Worm (Caenorhabditis elegans) whole organism, young adult: ENCODE results near the gene skr-19.
A peak's percentile ranks its signal among the peaks of the same experiment; 100 is the strongest.

Experiments
- B0336.3 ChIP-seq: fragments of 200-800 bp; sonication (Bioruptor generic); IDR thresholded peaks from 2 replicates; pipeline ENCODE4 v1.3.6; 2022; ENCODE audit warnings: missing genetic modification characterization, missing compliant biosample characterization
- F23B12.7 ChIP-seq: sonication (generic microtip); optimal IDR thresholded peaks from 2 replicates; lab custom pipeline; 2017; ENCODE audit warnings: missing genetic modification characterization, mild to moderate bottlenecking, missing compliant biosample characterization, antibody characterized with exemption, moderate library complexity; ENCODE audit not compliant: insufficient read depth
- F57A8.1 ChIP-seq: fragments of 200-800 bp; sonication (Bioruptor generic); optimal IDR thresholded peaks from 2 replicates; lab custom pipeline; 2018; ENCODE audit warnings: mild to moderate bottlenecking, missing genetic modification characterization, moderate library complexity, missing compliant biosample characterization
- T07F8.4 ChIP-seq: sonication (generic microtip); optimal IDR thresholded peaks from 2 replicates; lab custom pipeline; 2016; ENCODE audit warnings: mild to moderate bottlenecking, missing genetic modification characterization, moderate library complexity, missing compliant biosample characterization
- T26A5.8 ChIP-seq: sonication (generic microtip); optimal IDR thresholded peaks from 2 replicates; lab custom pipeline; 2016; ENCODE audit warnings: missing genetic modification characterization, missing compliant biosample characterization
- Y53F4B.3 ChIP-seq: fragments of 200-800 bp; sonication (Bioruptor generic); IDR thresholded peaks from 2 replicates; pipeline ENCODE4 v1.3.6; 2022; ENCODE audit warnings: missing genetic modification reagents, missing genetic modification characterization, missing compliant biosample characterization
- Y53G8AR.9 ChIP-seq: fragments of 200-800 bp; sonication (Bioruptor generic); conservative IDR thresholded peaks from 2 replicates; pipeline ENCODE4 v1.3.6; 2022; ENCODE audit warnings: missing genetic modification reagents, missing genetic modification characterization, missing compliant biosample characterization
- ZK185.1 ChIP-seq: sonication (generic microtip); optimal IDR thresholded peaks from 2 replicates; lab custom pipeline; 2016; ENCODE audit warnings: mild to moderate bottlenecking, missing genetic modification characterization, missing compliant biosample characterization; ENCODE audit not compliant: poor library complexity, severe bottlenecking
- ama-1 ChIP-seq, 3 experiments: fragments of 150-350 bp in 1 of 3; sonication (generic microtip) in 2 of 3; optimal IDR thresholded peaks; 2 replicates each; lab custom pipeline; 2014 to 2018; ENCODE audit warnings: missing biosample characterization in 2 of 3, missing genetic modification characterization in 2 of 3, missing genetic modification reagents in 2 of 3
- atf-7 ChIP-seq: sonication (generic microtip); optimal IDR thresholded peaks from 2 replicates; lab custom pipeline; 2017; ENCODE audit warnings: mild to moderate bottlenecking, missing genetic modification characterization, missing compliant biosample characterization
- cebp-1 ChIP-seq, 2 experiments: fragments of 200-800 bp in 1 of 2; sonication (Bioruptor generic) in 1 of 2; sonication (generic microtip) in 1 of 2; IDR thresholded peaks in 1 of 2; optimal IDR thresholded peaks in 1 of 2; 2 replicates each; pipeline versions ENCODE4 v1.3.6 to Lab custom; 2017 to 2022; ENCODE audit warnings: missing compliant biosample characterization in 2 of 2, missing genetic modification characterization in 2 of 2, mild to moderate bottlenecking in 1 of 2, missing genetic modification reagents in 1 of 2, moderate library complexity in 1 of 2
- ceh-79 ChIP-seq: sonication (generic microtip); optimal IDR thresholded peaks from 2 replicates; lab custom pipeline; 2017; ENCODE audit warnings: mild to moderate bottlenecking, missing genetic modification characterization, missing compliant biosample characterization
- dox-1 ChIP-seq: fragments of 200-800 bp; sonication (Bioruptor generic); IDR thresholded peaks from 2 replicates; pipeline ENCODE4 v1.3.6; 2022; ENCODE audit warnings: missing genetic modification reagents, missing genetic modification characterization, missing compliant biosample characterization
- dpff-1 ChIP-seq: sonication (generic microtip); optimal IDR thresholded peaks from 2 replicates; lab custom pipeline; 2017; ENCODE audit warnings: mild to moderate bottlenecking, missing genetic modification characterization, missing compliant biosample characterization
- egl-44 ChIP-seq: fragments of 200-800 bp; sonication (Bioruptor generic); IDR thresholded peaks from 2 replicates; pipeline ENCODE4 v1.3.6; 2022; ENCODE audit warnings: missing genetic modification reagents, missing genetic modification characterization, missing compliant biosample characterization
- egrh-3 ChIP-seq: fragments of 200-800 bp; sonication (Bioruptor generic); IDR thresholded peaks from 2 replicates; pipeline ENCODE4 v1.3.6; 2022; ENCODE audit warnings: missing genetic modification reagents, missing genetic modification characterization, missing compliant biosample characterization
- him-1 ChIP-seq: sonication (generic microtip); optimal IDR thresholded peaks from 2 replicates; lab custom pipeline; 2016; ENCODE audit warnings: missing genotype, missing genetic modification reagents, missing genetic modification characterization, missing compliant biosample characterization
- hlh-12 ChIP-seq: sonication (generic microtip); optimal IDR thresholded peaks from 2 replicates; lab custom pipeline; 2016; ENCODE audit warnings: missing genetic modification characterization, missing compliant biosample characterization
- hmg-1.2 ChIP-seq: fragments of 200-800 bp; sonication (Bioruptor generic); IDR thresholded peaks from 2 replicates; pipeline ENCODE4 v1.3.6; 2022; ENCODE audit warnings: missing genetic modification reagents, missing genetic modification characterization, missing compliant biosample characterization
- let-526 ChIP-seq: fragments of 200-800 bp; sonication (Bioruptor generic); IDR thresholded peaks from 2 replicates; pipeline ENCODE4 v1.3.6; 2022; ENCODE audit warnings: missing genetic modification reagents, missing genetic modification characterization, missing compliant biosample characterization
- let-607 ChIP-seq, 2 experiments: fragments of 200-800 bp in 1 of 2; sonication (Bioruptor generic) in 1 of 2; sonication (generic microtip) in 1 of 2; optimal IDR thresholded peaks; 2 replicates each; lab custom pipeline; 2016 to 2018; ENCODE audit warnings: mild to moderate bottlenecking in 2 of 2, missing compliant biosample characterization in 2 of 2, missing genetic modification characterization in 2 of 2, moderate library complexity in 2 of 2, missing genotype in 1 of 2
- lin-26 ChIP-seq: fragments of 200-800 bp; sonication (Bioruptor generic); IDR thresholded peaks from 2 replicates; pipeline ENCODE4 v1.3.6; 2022; ENCODE audit warnings: missing genetic modification reagents, missing genetic modification characterization, missing compliant biosample characterization
- lin-35 ChIP-seq, 3 experiments: fragments of 150-350 bp in 2 of 3; sonication (generic microtip) in 1 of 3; optimal IDR thresholded peaks; 2 replicates each; lab custom pipeline; 2014 to 2018; ENCODE audit warnings: missing biosample characterization in 3 of 3, missing genetic modification characterization in 3 of 3, missing genetic modification reagents in 3 of 3
- lin-40 ChIP-seq: sonication (generic microtip); optimal IDR thresholded peaks from 2 replicates; lab custom pipeline; 2016; ENCODE audit warnings: missing genetic modification characterization, mild to moderate bottlenecking, missing compliant biosample characterization, missing genotype, missing genetic modification reagents
- lin-54 ChIP-seq: fragments of 200-800 bp; sonication (Bioruptor generic); optimal IDR thresholded peaks from 2 replicates; lab custom pipeline; 2018; ENCODE audit warnings: mild to moderate bottlenecking, missing genetic modification characterization, missing compliant biosample characterization
- lir-1 ChIP-seq: fragments of 200-800 bp; sonication (Bioruptor generic); conservative IDR thresholded peaks from 2 replicates; pipeline ENCODE4 v1.3.6; 2022; ENCODE audit warnings: missing genetic modification reagents, missing genetic modification characterization, missing compliant biosample characterization
- lsl-1 ChIP-seq: fragments of 200-800 bp; sonication (Bioruptor generic); optimal IDR thresholded peaks from 2 replicates; lab custom pipeline; 2018; ENCODE audit warnings: mild to moderate bottlenecking, missing genetic modification characterization, moderate library complexity, missing compliant biosample characterization
- madf-10 ChIP-seq: sonication (generic microtip); optimal IDR thresholded peaks from 2 replicates; lab custom pipeline; 2016; ENCODE audit warnings: mild to moderate bottlenecking, missing genetic modification characterization, missing compliant biosample characterization
- madf-3 ChIP-seq: fragments of 200-800 bp; sonication (Bioruptor generic); IDR thresholded peaks from 2 replicates; pipeline ENCODE4 v1.3.6; 2022; ENCODE audit warnings: missing genetic modification reagents, missing genetic modification characterization, missing compliant biosample characterization
- mel-28 ChIP-seq: sonication (generic microtip); optimal IDR thresholded peaks from 2 replicates; lab custom pipeline; 2016; ENCODE audit warnings: borderline replicate concordance, mild to moderate bottlenecking, missing genetic modification characterization, missing compliant biosample characterization
- nhr-80 ChIP-seq: sonication (generic microtip); optimal IDR thresholded peaks from 2 replicates; lab custom pipeline; 2016; ENCODE audit warnings: missing genetic modification characterization, missing compliant biosample characterization
- nhr-90 ChIP-seq: sonication (generic microtip); optimal IDR thresholded peaks from 2 replicates; lab custom pipeline; 2016; ENCODE audit warnings: missing genotype, mild to moderate bottlenecking, missing genetic modification characterization, missing compliant biosample characterization
- pha-4 ChIP-seq: fragments of 150-350 bp; sonication (generic microtip); optimal IDR thresholded peaks from 2 replicates; lab custom pipeline; 2014; ENCODE audit warnings: missing biosample characterization, missing genetic modification reagents, missing genetic modification characterization
- rcor-1 ChIP-seq: fragments of 200-800 bp; sonication (Bioruptor generic); IDR thresholded peaks from 2 replicates; pipeline ENCODE4 v1.3.6; 2022; ENCODE audit warnings: missing genetic modification reagents, missing genetic modification characterization, missing compliant biosample characterization
- repo-1 ChIP-seq: sonication (generic microtip); optimal IDR thresholded peaks from 2 replicates; lab custom pipeline; 2017; ENCODE audit warnings: mild to moderate bottlenecking, missing genetic modification characterization, missing compliant biosample characterization
- sdz-38 ChIP-seq: sonication (generic microtip); optimal IDR thresholded peaks from 2 replicates; lab custom pipeline; 2016; ENCODE audit warnings: missing genotype, missing genetic modification characterization, missing compliant biosample characterization
- snpc-3.4 ChIP-seq: sonication (generic microtip); optimal IDR thresholded peaks from 2 replicates; lab custom pipeline; 2017; ENCODE audit warnings: missing genetic modification characterization, mild to moderate bottlenecking, missing compliant biosample characterization, antibody characterized with exemption, moderate library complexity, missing genotype, missing genetic modification reagents
- sptf-2 ChIP-seq: fragments of 200-800 bp; sonication (Bioruptor generic); optimal IDR thresholded peaks from 2 replicates; lab custom pipeline; 2018; ENCODE audit warnings: mild to moderate bottlenecking, missing genetic modification characterization, missing compliant biosample characterization
- tbp1 ChIP-seq: fragments of 200-800 bp; sonication (Bioruptor generic); optimal IDR thresholded peaks from 2 replicates; lab custom pipeline; 2018; ENCODE audit warnings: mild to moderate bottlenecking, missing genetic modification characterization, missing compliant biosample characterization
- tbx-9 ChIP-seq: sonication (generic microtip); optimal IDR thresholded peaks from 2 replicates; lab custom pipeline; 2016; ENCODE audit warnings: borderline replicate concordance, missing genetic modification characterization, inconsistent platforms, missing compliant biosample characterization
- ztf-25 ChIP-seq: fragments of 200-800 bp; sonication (Bioruptor generic); IDR thresholded peaks from 2 replicates; pipeline ENCODE4 v1.3.6; 2022; ENCODE audit warnings: missing genetic modification reagents, missing genetic modification characterization, missing compliant biosample characterization
- ztf-28 ChIP-seq: fragments of 200-800 bp; sonication (Bioruptor generic); IDR thresholded peaks from 2 replicates; pipeline ENCODE4 v1.3.6; 2022; ENCODE audit warnings: missing genetic modification reagents, missing genetic modification characterization, missing compliant biosample characterization

skr-19 gene

ce11 chrX:13251354-13251843 is 26.9 kb upstream of the skr-19 start (continued):
- TF ChIP-seq lin-35 (GFP tag; optimal IDR thresholded peaks at IDR 0.05; lab: Kevin White, UChicago) (no peak), madf-3 (GFP tag; lab: Robert Waterston, UW) (no peak), lsl-1 (GFP tag; lab: Kevin White, UChicago) (no peak), lin-26 (GFP tag; lab: Robert Waterston, UW) (no peak)

- no peak for TF ChIP-seq F23B12.7 (tag; lab: Kevin White, UChicago)
- TF ChIP-seq lin-54 (GFP tag; lab: Kevin White, UChicago), result no peak
- TF ChIP-seq tbp1 (GFP tag; lab: Kevin White, UChicago), result peak; percentile 12
- TF ChIP-seq nhr-80 (tag; lab: Kevin White, UChicago), result peak; percentile 89
- TF ChIP-seq snpc-3.4 (tag; lab: Kevin White, UChicago), result peak; percentile 12
- no peak for TF ChIP-seq tbx-9 (tag; lab: Kevin White, UChicago)
- no peak for TF ChIP-seq lir-1 (GFP tag; lab: Robert Waterston, UW)
- no peak for TF ChIP-seq T26A5.8 (tag; lab: Kevin White, UChicago)
- TF ChIP-seq mel-28 (tag; lab: Kevin White, UChicago), result no peak
- no peak for TF ChIP-seq T07F8.4 (tag; lab: Kevin White, UChicago)
- TF ChIP-seq lin-40, result peak; percentile 31
- no peak for TF ChIP-seq Y53F4B.3 (GFP tag; lab: Robert Waterston, UW)
- 0 out of 2 replicates have a peak, but pooled peaks have one; percentile 18 for TF ChIP-seq let-526 (GFP tag; lab: Robert Waterston, UW)
- TF ChIP-seq pha-4 (tag; lab: Kevin White, UChicago), result peak; percentile 90
- peak; percentile 16 for TF ChIP-seq repo-1 (tag; lab: Kevin White, UChicago)
- no peak for TF ChIP-seq lin-26 (GFP tag; lab: Robert Waterston, UW)
- TF ChIP-seq rcor-1 (GFP tag; lab: Robert Waterston, UW), result no peak
- no peak for TF ChIP-seq dpff-1
- TF ChIP-seq ama-1 (optimal IDR thresholded peaks at IDR 0.05; lab: Kevin White, UChicago), result no peak
- TF ChIP-seq ama-1 (GFP tag; optimal IDR thresholded peaks at IDR 0.05; lab: Kevin White, UChicago), result no peak
- peak; percentile 30 for TF ChIP-seq ZK185.1 (tag; lab: Kevin White, UChicago)
- peak; percentile 38; the same call in 1 of the 2 replicates for TF ChIP-seq dox-1 (GFP tag; lab: Robert Waterston, UW)
- TF ChIP-seq cebp-1 (GFP tag; IDR thresholded peaks at IDR 0.05; lab: Robert Waterston, UW), result 0 out of 2 replicates have a peak, but pooled peaks have one; percentile 21
- peak; percentile 45 for TF ChIP-seq cebp-1 (tag; optimal IDR thresholded peaks at IDR 0.05; lab: Kevin White, UChicago)
- peak; percentile 60; the same call in 1 of the 2 replicates for TF ChIP-seq B0336.3 (GFP tag; lab: Robert Waterston, UW)
- no peak for TF ChIP-seq sdz-38 (tag; lab: Kevin White, UChicago)
- TF ChIP-seq atf-7, result peak; percentile 38
Measured at ce11 chrX:13250163-13250562, 25.7 kb upstream of the skr-19 start.

- TF ChIP-seq ztf-25, result no peak
- TF ChIP-seq hmg-1.2 (GFP tag; lab: Robert Waterston, UW), result no peak
Measured at ce11 chrX:13249102-13249501, 24.6 kb upstream of the skr-19 start.

- TF ChIP-seq lin-26 (GFP tag; lab: Robert Waterston, UW) (no peak), him-1 (tag; lab: Kevin White, UChicago) (no peak), egrh-3 (no peak), madf-10 (tag; lab: Kevin White, UChicago) (no peak), Y53G8AR.9 (GFP tag; lab: Robert Waterston, UW) (no peak), nhr-90 (tag; lab: Kevin White, UChicago) (no peak), lir-1 (GFP tag; lab: Robert Waterston, UW) (no peak), let-607 (tag; optimal IDR thresholded peaks at IDR 0.05; lab: Kevin White, UChicago) (no peak), ztf-28 (GFP tag; lab: Robert Waterston, UW) (no peak), ama-1 (optimal IDR thresholded peaks at IDR 0.05; lab: Kevin White, UChicago) (no peak), ama-1 (GFP tag; optimal IDR thresholded peaks at IDR 0.05; lab: Kevin White, UChicago) (no peak), B0336.3 (GFP tag; lab: Robert Waterston, UW) (no peak), sptf-2 (GFP tag; lab: Kevin White, UChicago) (no peak), egl-44 (GFP tag; lab: Robert Waterston, UW) (no peak), rcor-1 (GFP tag; lab: Robert Waterston, UW) (no peak), F57A8.1 (GFP tag; lab: Kevin White, UChicago) (no peak), ceh-79 (no peak), nhr-80 (tag; lab: Kevin White, UChicago) (no peak), hlh-12 (tag; lab: Kevin White, UChicago) (no peak)
Measured at ce11 chrX:13248265-13248664, 23.8 kb upstream of the skr-19 start, which contains the start of gene K08H2.7. Gene K08H2.7 (minus strand): TSS chrX:13248437.
